Fruit fly (Drosophila melanogaster) Kc167 (cell line): Measurements from ENCODE around the gene CG46468.

Experiments used
- Myc ChIP-seq: fragments of >200 bp; optimal IDR thresholded peaks from 2 replicates; lab custom pipeline; 2017; ENCODE audit warnings: missing external identifiers
- Sin3A ChIP-seq: fragments of >200 bp; optimal IDR thresholded peaks from 2 replicates; lab custom pipeline; 2018; ENCODE audit warnings: missing external identifiers
- h ChIP-seq: fragments of >200 bp; optimal IDR thresholded peaks from 3 replicates; lab custom pipeline; 2018; ENCODE audit warnings: missing external identifiers
- insv ChIP-seq: fragments of >200 bp; optimal IDR thresholded peaks from 3 replicates; lab custom pipeline; 2018; ENCODE audit warnings: missing external identifiers
- psq ChIP-seq: fragments of >200 bp; optimal IDR thresholded peaks from 2 replicates; lab custom pipeline; 2017; ENCODE audit warnings: missing external identifiers
- ttk ChIP-seq: sonication (Bioruptor generic); optimal IDR thresholded peaks from 2 replicates; lab custom pipeline; 2017; ENCODE audit warnings: missing external identifiers

CG46468 gene

DNA sequence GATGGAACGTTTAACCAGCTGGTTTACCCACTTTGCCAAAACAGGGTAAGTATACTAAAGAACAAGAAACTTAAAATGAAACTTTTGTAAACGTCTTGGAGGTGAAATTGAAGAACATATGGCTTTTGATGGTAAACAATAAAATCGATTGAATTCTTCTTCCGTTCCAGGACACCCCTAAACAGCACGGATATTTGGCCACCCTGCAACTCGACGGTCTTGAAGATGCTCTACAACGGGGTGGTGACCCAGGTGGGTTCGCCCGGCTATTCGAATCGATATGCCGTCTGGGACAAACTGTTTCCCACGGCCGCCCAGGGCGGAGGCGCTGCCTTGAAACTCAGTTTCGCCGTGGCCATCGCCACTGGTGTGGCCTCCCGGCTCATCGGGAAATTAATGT, 25.9 kb upstream of the CG46468 start:
- TF ChIP-seq insv (lab: Kevin White, UChicago) (no peak), h (lab: Kevin White, UChicago) (no peak), Myc (lab: Kevin White, UChicago) (no peak), ttk (lab: Kevin White, UChicago) (no peak), Sin3A (lab: Kevin White, UChicago) (no peak), psq (no peak)

DNA sequence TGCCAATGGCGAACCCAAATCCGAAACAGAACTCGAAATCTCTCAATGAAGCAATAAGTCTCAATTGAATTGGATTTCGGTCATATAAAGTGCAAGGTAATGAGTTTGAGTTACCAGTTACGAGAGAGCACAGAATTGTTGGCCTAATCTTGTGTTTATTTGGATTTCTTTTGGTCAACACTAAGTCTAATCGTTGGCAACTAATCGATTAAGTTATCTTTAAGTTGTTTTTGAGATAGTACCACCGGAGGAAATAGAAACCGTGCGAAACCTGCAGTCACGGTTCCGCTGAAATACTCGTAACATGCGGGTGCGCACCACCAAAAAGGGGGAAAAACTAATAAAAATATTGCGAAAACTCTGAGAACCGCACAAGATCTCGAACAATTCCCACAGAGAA, 23.9 kb upstream of the CG46468 start, which contains the start of gene CG3841:
TSS of gene CG3841 (plus strand) at position 301 of the 400 bp plus-strand sequence.
- TF ChIP-seq h (lab: Kevin White, UChicago) (no peak), Myc (lab: Kevin White, UChicago) (no peak)

DNA sequence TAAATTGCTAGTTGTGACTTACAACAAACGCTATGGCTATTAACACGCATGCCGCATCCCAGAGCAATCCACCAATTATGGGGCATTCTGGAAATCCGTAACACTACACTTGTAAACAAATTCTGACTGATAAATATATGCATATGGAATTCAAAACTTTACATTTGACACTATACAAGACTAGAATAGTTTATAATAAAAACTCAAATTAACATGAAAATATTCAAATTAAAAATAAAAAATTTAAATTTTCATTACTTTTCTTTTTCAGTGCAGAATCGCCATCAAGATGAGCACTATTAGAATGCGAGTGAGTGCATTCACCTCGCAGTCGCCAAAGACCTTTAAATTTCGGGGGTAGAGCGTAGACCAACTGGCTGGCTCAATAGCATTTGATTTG, 20.7 kb upstream of the CG46468 start:
- no peak for TF ChIP-seq Myc (lab: Kevin White, UChicago)
- TF ChIP-seq ttk (lab: Kevin White, UChicago) = no peak
- TF ChIP-seq psq = no peak
- no peak for TF ChIP-seq insv (lab: Kevin White, UChicago)

DNA sequence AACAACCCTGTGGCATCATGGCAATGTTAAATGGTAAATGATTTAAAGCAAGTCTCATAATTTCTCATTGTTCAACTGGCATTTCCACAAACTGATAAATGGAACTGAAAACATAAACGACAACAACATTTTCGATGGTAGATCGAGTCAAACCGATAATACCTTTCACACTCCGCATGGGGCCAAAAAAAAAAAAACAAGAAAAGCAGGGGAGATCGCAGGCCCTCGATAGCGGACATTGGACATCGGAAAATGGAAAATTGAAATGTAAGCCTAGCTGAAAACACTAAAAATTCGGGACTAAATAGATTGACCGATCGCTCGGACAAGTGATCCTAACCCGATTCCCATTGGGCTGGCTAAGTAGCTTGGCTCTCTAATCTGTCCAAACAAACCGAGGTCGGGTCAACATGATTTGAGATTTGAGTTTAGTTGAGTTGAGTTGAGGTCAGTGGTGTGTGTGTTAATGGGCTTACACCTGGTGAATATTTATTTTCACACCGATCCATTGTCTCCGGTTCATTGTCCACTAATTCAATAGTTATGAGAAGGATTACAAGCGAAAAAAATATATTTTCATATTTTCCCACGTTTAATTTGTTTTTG, 19.0 kb upstream of the CG46468 start:
- TF ChIP-seq Myc (lab: Kevin White, UChicago) (no peak), insv (lab: Kevin White, UChicago) (no peak), h (lab: Kevin White, UChicago) (no peak), ttk (lab: Kevin White, UChicago) (no peak), psq (no peak), Sin3A (lab: Kevin White, UChicago) (no peak)

DNA sequence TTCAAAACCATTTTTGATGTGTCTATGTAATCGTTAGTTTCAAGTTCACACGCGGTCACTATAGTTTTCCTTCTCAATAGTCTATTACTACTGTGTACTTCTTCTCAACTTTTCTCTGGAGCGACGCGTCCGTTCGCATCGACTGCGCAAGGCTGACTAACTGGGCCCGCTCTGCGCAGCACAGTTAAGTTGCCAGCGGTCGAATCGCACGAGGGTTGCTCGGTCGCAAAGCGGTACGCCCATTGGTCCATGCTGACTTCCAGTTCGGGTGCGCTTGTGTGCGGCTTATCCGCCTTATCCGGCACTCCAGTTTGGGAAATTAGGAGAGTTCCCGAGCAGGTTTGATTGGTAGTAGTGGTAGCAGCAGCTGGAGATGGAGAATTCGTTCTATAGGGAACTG, 16.3 kb upstream of the CG46468 start, which contains the start of gene gcm:
TSS of gene gcm (minus strand) at position 164 of the 400 bp plus-strand sequence.
- TF ChIP-seq h (lab: Kevin White, UChicago) = no peak

DNA sequence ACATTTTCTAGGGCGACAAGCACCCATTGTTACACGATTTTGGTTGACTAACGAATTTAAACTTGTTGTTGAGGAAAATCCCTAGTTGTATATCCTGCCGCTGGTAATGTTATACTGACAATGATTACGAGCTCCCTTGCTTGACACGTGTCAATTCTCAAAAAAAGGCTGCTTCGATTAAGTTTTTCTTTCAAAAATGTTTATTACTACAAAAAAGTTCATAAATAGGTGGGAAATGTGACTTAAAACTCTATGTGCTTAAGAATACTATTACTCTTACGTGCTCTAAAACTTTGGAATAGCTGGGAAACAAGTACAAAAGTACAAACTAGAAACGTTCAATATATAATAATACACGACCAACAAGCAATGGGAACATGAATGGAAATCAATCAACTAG, 14.3 kb upstream of the CG46468 start, which contains the start of gene CG31709:
TSS of gene CG31709 (minus strand) at position 101 of the 400 bp plus-strand sequence.
- TF ChIP-seq h (lab: Kevin White, UChicago) (no peak), psq (no peak), Sin3A (lab: Kevin White, UChicago) (no peak), insv (lab: Kevin White, UChicago) (no peak), ttk (lab: Kevin White, UChicago) (no peak), Myc (lab: Kevin White, UChicago) (no peak)

DNA sequence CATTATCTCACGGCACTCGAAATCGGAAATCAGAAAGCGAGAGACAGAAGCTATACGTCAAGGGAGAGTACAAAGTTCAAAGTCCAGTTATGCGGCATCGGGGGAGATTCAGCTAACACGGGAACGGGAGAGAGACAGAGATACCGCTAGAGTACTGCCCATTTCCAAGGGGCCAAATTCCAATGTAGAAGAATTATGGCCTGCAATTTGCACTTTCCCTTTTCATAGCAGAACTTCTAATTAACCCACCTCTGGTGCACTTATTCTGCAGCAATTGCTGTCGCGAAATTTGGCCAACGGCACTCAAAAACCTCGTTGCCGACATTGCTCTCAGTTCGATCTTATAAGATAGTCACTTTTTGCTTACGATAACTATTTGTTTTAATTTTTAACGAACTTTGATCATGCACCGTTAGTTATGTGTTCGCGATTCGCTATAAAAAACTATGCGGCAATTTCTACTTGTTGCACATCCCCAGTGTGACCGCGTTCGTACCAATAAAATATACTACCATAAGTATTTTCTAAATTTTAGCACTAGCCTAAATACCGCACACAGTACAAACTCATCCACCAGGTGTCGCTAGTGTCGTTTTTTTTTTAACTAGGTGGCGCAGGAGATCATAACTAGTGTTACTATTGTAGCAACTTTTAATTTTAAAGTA, 11.2 kb upstream of the CG46468 start, which contains the start of gene Mtpalpha:
TSS of gene Mtpalpha (minus strand) at position 501 of the 665 bp plus-strand sequence.
- TF ChIP-seq insv (lab: Kevin White, UChicago) = no peak

DNA sequence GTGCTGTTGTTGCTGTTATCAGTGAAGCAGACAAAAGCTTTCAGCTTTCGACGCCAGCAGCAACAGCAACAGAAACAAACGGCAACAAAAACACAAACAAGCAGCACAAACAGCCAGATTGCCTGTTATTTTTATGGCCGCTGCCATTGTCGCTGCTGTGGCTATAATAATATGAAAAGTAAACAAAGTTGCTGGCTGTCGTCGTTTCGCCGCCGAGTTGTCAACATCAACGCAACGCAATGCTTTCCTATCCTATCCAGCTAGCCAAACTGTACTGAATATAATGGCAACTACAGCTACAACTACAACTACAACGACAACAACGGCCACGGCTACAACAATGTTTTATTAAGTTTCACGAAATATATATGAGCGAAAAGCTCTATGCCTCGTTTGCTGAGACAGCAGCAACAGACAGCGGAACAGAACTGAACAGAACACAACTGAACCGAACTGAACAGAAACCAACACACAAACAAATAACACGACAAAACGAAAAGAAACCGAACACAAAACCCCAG, 5.5 kb upstream of the CG46468 start:
- TF ChIP-seq insv (lab: Kevin White, UChicago) (no peak), h (lab: Kevin White, UChicago) (no peak), Myc (lab: Kevin White, UChicago) (no peak), psq (no peak), Sin3A (lab: Kevin White, UChicago) (no peak), ttk (lab: Kevin White, UChicago) (no peak)

DNA sequence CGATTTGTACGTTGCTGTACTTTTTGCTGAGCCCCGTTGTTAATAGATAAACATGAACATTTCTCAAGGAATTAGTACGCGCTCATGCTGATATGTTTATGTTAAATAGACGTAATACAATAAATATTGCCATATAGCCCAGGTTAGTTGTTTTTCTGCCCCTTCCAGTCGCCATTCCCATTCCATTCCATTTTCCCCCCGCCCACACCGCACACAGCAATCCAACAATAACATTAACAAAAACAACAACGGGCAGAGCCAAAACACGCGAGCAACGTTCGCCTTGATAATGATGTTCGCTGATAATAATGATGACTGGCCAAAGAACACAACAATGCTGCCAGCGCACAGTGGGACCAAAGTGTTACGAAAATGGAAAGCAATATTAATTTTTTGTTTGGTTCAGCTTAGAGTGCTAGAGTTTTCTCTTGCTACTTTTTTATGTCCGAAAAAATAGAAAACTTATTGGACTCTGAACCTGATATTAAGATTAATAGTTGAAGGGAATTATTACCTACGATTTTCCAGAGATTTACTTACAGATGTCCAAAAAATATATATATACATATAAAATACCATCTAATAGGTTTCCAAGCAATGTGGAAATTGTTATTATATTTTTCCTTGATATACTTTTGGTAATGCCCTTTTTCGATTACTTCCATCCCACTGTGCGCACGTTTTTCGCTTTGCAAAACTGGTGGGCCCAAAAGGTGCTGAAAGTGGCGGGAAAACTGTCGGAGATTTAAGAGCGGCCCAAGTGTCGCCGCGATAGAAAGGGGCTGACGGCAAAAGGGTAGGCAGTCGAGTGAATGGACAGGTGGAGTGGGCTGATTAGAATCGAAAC, 4.6 kb upstream of the CG46468 start:
- TF ChIP-seq h (lab: Kevin White, UChicago) (no peak), Myc (lab: Kevin White, UChicago) (no peak)

DNA sequence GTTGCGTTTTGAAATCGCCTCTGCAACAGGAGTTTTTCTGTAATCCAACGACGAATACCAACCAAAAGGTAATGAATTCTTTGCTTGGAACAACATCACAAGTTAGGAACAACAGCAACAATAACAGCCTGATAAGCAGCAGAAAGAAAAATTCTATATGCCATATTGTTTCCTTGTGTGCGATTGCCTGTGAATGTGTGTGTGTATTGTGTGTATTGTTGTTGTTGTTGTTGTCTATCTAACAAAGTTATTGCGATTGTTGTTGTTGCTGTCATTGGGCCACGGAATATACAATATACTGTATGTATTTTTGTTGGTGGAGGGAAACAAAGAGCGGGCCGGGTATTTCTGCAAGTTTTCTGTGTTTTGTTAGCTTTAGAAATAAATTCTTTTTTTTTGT, 3.9 kb upstream of the CG46468 start:
- TF ChIP-seq insv (lab: Kevin White, UChicago) (no peak), Myc (lab: Kevin White, UChicago) (no peak)

DNA sequence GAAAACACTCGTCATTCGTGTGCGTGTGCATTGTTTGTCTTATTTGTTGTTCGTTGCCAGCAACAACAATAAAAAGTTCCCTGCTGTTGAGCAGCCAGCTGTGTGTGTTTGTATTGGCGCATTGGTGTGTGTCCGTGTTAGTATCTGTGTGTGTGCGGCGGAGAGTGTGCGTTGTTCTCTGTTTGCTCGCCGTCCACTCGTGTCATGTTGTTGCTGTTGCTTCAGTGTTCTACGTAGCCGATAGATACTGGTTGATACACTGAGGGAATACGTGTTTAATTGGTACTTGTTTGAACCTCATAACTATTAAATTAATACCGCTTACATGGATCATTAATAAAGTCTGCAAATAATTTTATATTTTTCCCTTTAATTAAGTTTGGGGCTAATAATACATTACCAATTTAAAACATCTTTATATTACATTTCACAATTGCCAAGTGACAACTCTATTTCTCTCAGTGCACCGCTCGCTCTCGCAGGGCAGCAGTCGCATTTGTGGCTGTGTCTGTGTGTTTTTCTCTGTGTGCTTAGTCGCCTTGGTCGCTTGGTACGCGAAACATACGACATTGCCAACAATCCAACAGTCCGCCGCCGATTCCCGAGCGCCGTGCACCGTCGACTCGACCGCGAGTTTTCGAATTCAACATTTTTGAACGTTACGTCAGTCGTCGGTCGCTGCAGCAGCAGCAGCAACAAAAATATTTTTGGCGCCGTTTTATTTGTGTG, 3.3 kb upstream of the CG46468 start, which contains the start of gene brwl:
TSS of gene brwl (plus strand) at position 531 of the 729 bp plus-strand sequence.
- TF ChIP-seq Myc (lab: Kevin White, UChicago) (no peak), ttk (lab: Kevin White, UChicago) (no peak), h (lab: Kevin White, UChicago) (no peak), Sin3A (lab: Kevin White, UChicago) (no peak), insv (lab: Kevin White, UChicago) (no peak), psq (no peak)
